Worm (Caenorhabditis elegans) whole organism, late embryonic: ENCODE data around the gene rpc-1.

Experiments
- ceh-45 ChIP-seq: fragments of 200-800 bp; sonication (Bioruptor generic); IDR thresholded peaks from 2 replicates; pipeline ENCODE4 v1.3.6; 2022; ENCODE audit warnings: missing genetic modification reagents, missing genetic modification characterization, missing compliant biosample characterization
- ceh-9 ChIP-seq: sonication (generic microtip); optimal IDR thresholded peaks from 2 replicates; lab custom pipeline; 2016; ENCODE audit warnings: mild to moderate bottlenecking, missing genetic modification characterization, inconsistent platforms, missing compliant biosample characterization
- ets-4 ChIP-seq: sonication (generic microtip); optimal IDR thresholded peaks from 2 replicates; lab custom pipeline; 2016; ENCODE audit warnings: missing genetic modification characterization, missing compliant biosample characterization
- hlh-30 ChIP-seq: sonication (generic microtip); optimal IDR thresholded peaks from 2 replicates; lab custom pipeline; 2017; ENCODE audit warnings: antibody characterized with exemption, missing genetic modification characterization, missing compliant biosample characterization; ENCODE audit not compliant: insufficient read depth
- hlh-6 ChIP-seq: sonication (generic microtip); optimal IDR thresholded peaks from 2 replicates; lab custom pipeline; 2016; ENCODE audit warnings: missing genotype, missing genetic modification characterization, missing compliant biosample characterization
- nhr-11 ChIP-seq: fragments of 150-350 bp; optimal IDR thresholded peaks from 2 replicates; lab custom pipeline; 2014; ENCODE audit warnings: missing biosample characterization, missing genetic modification characterization
- pha-4 ChIP-seq: fragments of 150-350 bp; optimal IDR thresholded peaks from 2 replicates; lab custom pipeline; 2018; ENCODE audit warnings: missing biosample characterization, missing genetic modification reagents, missing genetic modification characterization

DNA sequence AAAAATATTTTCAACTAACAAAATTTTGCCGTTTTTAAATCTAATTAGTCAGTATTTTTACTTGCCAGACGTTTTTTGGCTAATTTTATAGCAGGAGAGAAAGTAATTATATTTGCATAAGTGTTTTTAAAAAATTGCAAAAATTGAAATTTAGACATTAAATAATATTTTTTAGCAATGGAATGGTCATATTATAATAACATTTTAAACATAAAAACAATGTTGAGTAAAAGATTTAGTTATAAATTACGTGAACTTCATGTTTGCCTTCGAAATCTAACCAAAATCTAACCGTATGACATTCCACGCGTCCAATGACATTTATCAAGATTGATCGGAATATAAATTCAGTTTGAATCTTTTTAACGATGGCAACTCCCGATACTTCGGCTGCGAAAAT, 11.2 kb downstream of the rpc-1 start, which contains the start of gene C34D4.2:
- TF ChIP-seq pha-4 (tag; lab: Kevin White, UChicago) (no peak), hlh-6 (tag; lab: Kevin White, UChicago) (no peak), nhr-11 (tag; lab: Kevin White, UChicago) (no peak), ets-4 (tag; lab: Kevin White, UChicago) (no peak), ceh-45 (GFP tag; lab: Robert Waterston, UW) (no peak), hlh-30 (no peak), ceh-9 (tag; lab: Kevin White, UChicago) (no peak)
